Worm (Caenorhabditis elegans) whole organism, L3 larva: ENCODE results near the gene C18H9.6.

Experiments
- R02D3.7 ChIP-seq: fragments of 150-350 bp; optimal IDR thresholded peaks from 2 replicates; lab custom pipeline; 2014; ENCODE audit warnings: missing biosample characterization, missing genetic modification characterization
- ZK546.5 ChIP-seq: sonication (generic microtip); optimal IDR thresholded peaks from 2 replicates; lab custom pipeline; 2017; ENCODE audit warnings: missing biosample characterization, missing genetic modification characterization
- aly-2 ChIP-seq: fragments of 150-350 bp; optimal IDR thresholded peaks from 2 replicates; lab custom pipeline; 2014; ENCODE audit warnings: missing biosample characterization, missing genetic modification characterization
- ama-1 ChIP-seq: fragments of 150-350 bp; optimal IDR thresholded peaks from 2 replicates; lab custom pipeline; 2018
- ceh-16 ChIP-seq: sonication (generic microtip); optimal IDR thresholded peaks from 2 replicates; lab custom pipeline; 2017; ENCODE audit warnings: missing biosample characterization, missing genetic modification characterization
- ceh-28 ChIP-seq: fragments of 150-350 bp; optimal IDR thresholded peaks from 2 replicates; lab custom pipeline; 2014; ENCODE audit warnings: missing biosample characterization, missing genetic modification reagents, missing genetic modification characterization
- ceh-82 ChIP-seq: fragments of 150-350 bp; optimal IDR thresholded peaks from 2 replicates; lab custom pipeline; 2014; ENCODE audit warnings: missing biosample characterization, missing genetic modification characterization
- daf-12 ChIP-seq: fragments of 150-350 bp; optimal IDR thresholded peaks from 2 replicates; lab custom pipeline; 2014; ENCODE audit warnings: missing biosample characterization, missing genetic modification reagents, missing genetic modification characterization
- egl-5 ChIP-seq: fragments of 150-350 bp; optimal IDR thresholded peaks from 2 replicates; lab custom pipeline; 2017; ENCODE audit warnings: missing biosample characterization, missing genetic modification reagents, missing genetic modification characterization, inconsistent platforms
- elt-1 ChIP-seq: fragments of 150-350 bp; optimal IDR thresholded peaks from 2 replicates; lab custom pipeline; 2014; ENCODE audit warnings: missing biosample characterization, missing genetic modification characterization
- elt-3 ChIP-seq, 3 experiments: fragments of 150-350 bp in 1 of 3; sonication (generic microtip) in 2 of 3; optimal IDR thresholded peaks; 2 replicates in 2 of 3; 4 replicates in 1 of 3; lab custom pipeline; 2014 to 2017; ENCODE audit warnings: missing biosample characterization in 3 of 3, missing genetic modification characterization in 3 of 3
- eor-1 ChIP-seq, 2 experiments: fragments of 150-350 bp; optimal IDR thresholded peaks; 2 replicates each; lab custom pipeline; 2014 to 2018; ENCODE audit warnings: missing biosample characterization in 2 of 2, missing genetic modification characterization in 2 of 2
- fkh-10 ChIP-seq: sonication (generic microtip); optimal IDR thresholded peaks from 2 replicates; lab custom pipeline; 2017; ENCODE audit warnings: missing biosample characterization, missing genetic modification reagents, missing genetic modification characterization
- fkh-2 ChIP-seq: fragments of 150-350 bp; optimal IDR thresholded peaks from 2 replicates; lab custom pipeline; 2014; ENCODE audit warnings: missing biosample characterization, missing genetic modification reagents, missing genetic modification characterization
- fos-1 ChIP-seq: fragments of 150-350 bp; optimal IDR thresholded peaks from 2 replicates; lab custom pipeline; 2014; ENCODE audit warnings: missing biosample characterization, missing genetic modification characterization
- hmg-11 ChIP-seq: sonication (generic microtip); optimal IDR thresholded peaks from 2 replicates; lab custom pipeline; 2016; ENCODE audit warnings: missing genetic modification characterization, missing compliant biosample characterization
- jun-1 ChIP-seq: fragments of 150-350 bp; optimal IDR thresholded peaks from 2 replicates; lab custom pipeline; 2014; ENCODE audit warnings: missing biosample characterization, missing genetic modification reagents, missing genetic modification characterization
- lin-15B ChIP-seq: fragments of 150-350 bp; optimal IDR thresholded peaks from 2 replicates; lab custom pipeline; 2014; ENCODE audit warnings: missing biosample characterization, missing genetic modification characterization
- lin-39 ChIP-seq: fragments of 150-350 bp; optimal IDR thresholded peaks from 2 replicates; lab custom pipeline; 2018; ENCODE audit warnings: missing biosample characterization, missing genetic modification reagents, missing genetic modification characterization
- lsy-12 ChIP-seq: sonication (generic microtip); optimal IDR thresholded peaks from 2 replicates; lab custom pipeline; 2016; ENCODE audit warnings: mild to moderate bottlenecking, missing genetic modification characterization, missing compliant biosample characterization
- mdl-1 ChIP-seq: fragments of 150-350 bp; optimal IDR thresholded peaks from 2 replicates; lab custom pipeline; 2014; ENCODE audit warnings: missing biosample characterization, missing genetic modification characterization
- mml-1 ChIP-seq: fragments of 150-350 bp; sonication (generic microtip); optimal IDR thresholded peaks from 3 replicates; lab custom pipeline; 2014; ENCODE audit warnings: missing biosample characterization, missing genetic modification characterization
- nfya-1 ChIP-seq: sonication (generic microtip); optimal IDR thresholded peaks from 2 replicates; lab custom pipeline; 2017; ENCODE audit warnings: missing genetic modification characterization, mild to moderate bottlenecking, missing compliant biosample characterization, antibody characterized with exemption, moderate library complexity; ENCODE audit not compliant: insufficient read depth
- nhr-11 ChIP-seq: fragments of 150-350 bp; optimal IDR thresholded peaks from 2 replicates; lab custom pipeline; 2014; ENCODE audit warnings: missing biosample characterization, missing genetic modification characterization
- nhr-237 ChIP-seq: fragments of 150-350 bp; optimal IDR thresholded peaks from 2 replicates; lab custom pipeline; 2014; ENCODE audit warnings: missing biosample characterization, missing genetic modification characterization
- nhr-25 ChIP-seq: sonication (generic microtip); optimal IDR thresholded peaks from 2 replicates; lab custom pipeline; 2017; ENCODE audit warnings: missing biosample characterization, missing genetic modification characterization
- nhr-28 ChIP-seq: fragments of 150-350 bp; optimal IDR thresholded peaks from 2 replicates; lab custom pipeline; 2014; ENCODE audit warnings: missing biosample characterization, missing genetic modification characterization
- nhr-43 ChIP-seq: sonication (generic microtip); optimal IDR thresholded peaks from 2 replicates; lab custom pipeline; 2016; ENCODE audit warnings: mild to moderate bottlenecking, missing genetic modification characterization, missing compliant biosample characterization; ENCODE audit not compliant: poor library complexity, severe bottlenecking
- nhr-67 ChIP-seq: fragments of 150-350 bp; optimal IDR thresholded peaks from 2 replicates; lab custom pipeline; 2014; ENCODE audit warnings: missing biosample characterization, missing genetic modification characterization
- nhr-77 ChIP-seq: fragments of 150-350 bp; optimal IDR thresholded peaks from 2 replicates; lab custom pipeline; 2014; ENCODE audit warnings: missing biosample characterization, missing genetic modification characterization
- pha-4 ChIP-seq: fragments of 150-350 bp; optimal IDR thresholded peaks from 2 replicates; lab custom pipeline; 2014; ENCODE audit warnings: missing biosample characterization, missing genetic modification reagents, missing genetic modification characterization
- pqm-1 ChIP-seq: fragments of 150-350 bp; optimal IDR thresholded peaks from 2 replicates; lab custom pipeline; 2017; ENCODE audit warnings: missing biosample characterization, missing genetic modification characterization, inconsistent platforms
- sea-2 ChIP-seq: fragments of 150-350 bp; sonication (generic microtip); optimal IDR thresholded peaks from 4 replicates; lab custom pipeline; 2014; ENCODE audit warnings: missing biosample characterization, missing genetic modification reagents, missing genetic modification characterization
- skn-1 ChIP-seq: fragments of 150-350 bp; optimal IDR thresholded peaks from 2 replicates; lab custom pipeline; 2014; ENCODE audit warnings: missing biosample characterization, missing genetic modification characterization
- snpc-4 ChIP-seq: fragments of 150-350 bp; optimal IDR thresholded peaks from 2 replicates; lab custom pipeline; 2014; ENCODE audit warnings: missing biosample characterization, missing genetic modification characterization
- tbx-2 ChIP-seq: sonication (generic microtip); optimal IDR thresholded peaks from 2 replicates; lab custom pipeline; 2016; ENCODE audit warnings: mild to moderate bottlenecking, missing genetic modification characterization, missing compliant biosample characterization
- zag-1 ChIP-seq: fragments of 150-350 bp; optimal IDR thresholded peaks from 2 replicates; lab custom pipeline; 2014; ENCODE audit warnings: missing biosample characterization, missing genetic modification characterization
- ztf-11 ChIP-seq: fragments of 150-350 bp; optimal IDR thresholded peaks from 2 replicates; lab custom pipeline; 2014; ENCODE audit warnings: missing biosample characterization, missing genetic modification characterization
- ztf-4 ChIP-seq: fragments of 150-350 bp; optimal IDR thresholded peaks from 2 replicates; lab custom pipeline; 2014; ENCODE audit warnings: missing biosample characterization, missing genetic modification characterization

Gene C18H9.6

DNA sequence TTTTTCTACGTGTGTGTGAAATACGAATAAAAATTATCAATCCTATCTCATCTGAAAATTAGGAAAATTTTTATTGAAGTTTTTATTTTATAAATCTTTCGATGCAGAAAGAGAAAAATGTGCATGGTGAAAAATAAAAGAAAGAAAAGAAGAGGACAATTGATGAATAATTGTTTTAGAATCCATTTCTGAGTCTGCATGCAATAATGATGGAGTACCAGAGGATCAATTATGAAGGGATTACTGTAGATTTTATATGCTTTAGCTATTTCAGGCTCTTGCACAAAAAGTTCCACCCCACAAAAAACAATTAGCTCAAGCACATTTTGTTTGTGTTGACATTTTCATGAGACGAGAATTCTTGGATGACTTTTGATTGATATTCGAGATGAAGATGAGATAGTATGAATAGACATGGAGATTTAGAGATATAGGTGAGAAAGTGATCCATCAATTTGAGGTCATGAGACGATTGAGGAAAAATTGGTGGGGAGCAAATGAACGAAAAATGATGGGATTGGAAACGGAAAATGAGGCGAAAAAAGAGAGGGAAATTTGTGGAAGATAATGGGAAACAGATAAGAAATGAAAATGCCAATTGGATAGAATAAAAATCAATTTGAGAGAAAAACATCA, 4.3 kb upstream of the C18H9.6 start, which contains the start of gene rpy-1:
TSS of gene rpy-1 (minus strand) at position 51 of the 636 bp plus-strand sequence.
- TF ChIP-seq tbx-2 (tag; lab: Kevin White, UChicago) (no peak), egl-5 (tag; lab: Kevin White, UChicago) (peak; percentile 32), lin-39 (tag; lab: Kevin White, UChicago) (peak; percentile 46), skn-1 (no peak), nfya-1 (peak; percentile 0)

DNA sequence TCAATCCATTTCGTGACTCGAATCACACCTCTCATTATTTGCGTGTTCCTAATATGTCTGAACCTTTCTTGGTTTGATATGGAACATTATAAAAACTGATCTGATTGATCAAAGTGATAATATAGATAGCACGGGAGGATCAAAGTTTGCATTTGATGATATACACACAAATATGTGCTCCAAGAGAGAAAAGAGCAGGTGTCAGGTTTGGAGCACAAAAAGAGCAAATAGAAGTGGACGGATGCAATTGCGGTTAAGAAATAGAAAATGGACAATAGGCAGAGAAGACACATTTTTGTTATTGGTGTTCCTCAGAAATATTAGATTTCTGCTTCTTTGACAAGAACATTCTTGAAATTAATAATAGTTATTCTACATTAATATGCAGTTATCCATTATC, 2.6 kb downstream of the C18H9.6 start, which contains the start of gene C18H9.1:
TSS of gene C18H9.1 (plus strand) at position 301 of the 400 bp plus-strand sequence.
- TF ChIP-seq fkh-2 (tag; lab: Kevin White, UChicago) (no peak), elt-3 (tag; optimal IDR thresholded peaks at IDR 0.05; lab: Kevin White, UChicago) (no peak), nhr-25 (tag; lab: Kevin White, UChicago) (no peak), lsy-12 (no peak), nhr-28 (tag; lab: Kevin White, UChicago) (no peak), mdl-1 (tag; lab: Kevin White, UChicago) (no peak), nhr-237 (tag; lab: Kevin White, UChicago) (no peak), nhr-11 (tag; lab: Kevin White, UChicago) (no peak), R02D3.7 (tag; lab: Kevin White, UChicago) (no peak), snpc-4 (no peak), sea-2 (no peak), ceh-28 (tag; lab: Kevin White, UChicago) (no peak)

DNA sequence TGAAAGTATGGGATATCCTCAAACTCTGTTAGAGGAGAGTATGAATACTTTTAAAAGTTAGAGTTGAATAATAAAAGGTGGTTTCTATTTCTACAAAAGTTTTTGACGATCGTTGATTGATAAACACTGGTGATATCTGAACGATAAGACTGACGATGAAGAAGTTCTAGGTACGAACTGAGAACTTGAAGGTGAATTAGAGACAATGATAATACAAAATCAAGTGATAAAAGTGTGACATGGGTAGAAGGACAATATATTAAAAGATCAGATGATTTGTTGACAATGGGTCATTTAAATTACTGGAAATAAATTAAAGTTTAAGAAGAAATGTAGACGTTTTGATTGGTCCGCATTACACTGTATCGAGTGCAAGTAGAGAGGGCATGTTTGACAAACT, 6.0 kb downstream of the C18H9.6 start, which contains the start of gene C18H9.5:
TSS of gene C18H9.5 (minus strand) at position 179 of the 400 bp plus-strand sequence.
- no peak for TF ChIP-seq jun-1
- TF ChIP-seq hmg-11: no peak
- no peak for TF ChIP-seq lin-39 (tag; lab: Kevin White, UChicago)
- no peak for TF ChIP-seq nhr-237 (tag; lab: Kevin White, UChicago)
- no peak for TF ChIP-seq ceh-16 (tag; lab: Kevin White, UChicago)
- TF ChIP-seq daf-12 (tag; lab: Kevin White, UChicago): no peak
- TF ChIP-seq lin-15B (tag; lab: Kevin White, UChicago): no peak
- TF ChIP-seq ztf-11: no peak
- no peak for TF ChIP-seq ceh-82 (tag; lab: Kevin White, UChicago)
- no peak for TF ChIP-seq nfya-1
- no peak for TF ChIP-seq nhr-67
- no peak for TF ChIP-seq nhr-28 (tag; lab: Kevin White, UChicago)
- TF ChIP-seq pha-4 (tag; lab: Kevin White, UChicago): no peak
- TF ChIP-seq ama-1 (lab: Kevin White, UChicago): no peak

DNA sequence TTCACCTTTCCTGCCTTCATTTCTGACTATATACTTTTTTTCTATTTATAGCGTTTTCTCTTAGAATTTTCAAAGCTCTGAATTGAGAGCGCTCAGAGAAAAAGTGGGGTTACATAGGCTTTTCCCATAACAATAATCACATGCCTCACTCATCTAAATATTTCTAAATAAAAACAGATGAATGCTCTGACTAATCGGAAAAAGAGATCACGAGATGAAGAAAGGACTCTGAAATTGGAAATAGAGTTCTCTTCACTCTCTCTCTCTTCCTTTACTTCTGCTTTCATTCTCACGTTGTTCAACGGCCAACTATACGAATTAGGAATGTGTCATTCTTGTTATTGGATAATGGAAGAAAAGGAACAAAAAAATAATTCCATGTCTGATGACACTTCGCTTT, 12.3 kb downstream of the C18H9.6 start:
- TF ChIP-seq lin-15B (tag; lab: Kevin White, UChicago): no peak
- TF ChIP-seq nhr-11 (tag; lab: Kevin White, UChicago): peak; percentile 63

DNA sequence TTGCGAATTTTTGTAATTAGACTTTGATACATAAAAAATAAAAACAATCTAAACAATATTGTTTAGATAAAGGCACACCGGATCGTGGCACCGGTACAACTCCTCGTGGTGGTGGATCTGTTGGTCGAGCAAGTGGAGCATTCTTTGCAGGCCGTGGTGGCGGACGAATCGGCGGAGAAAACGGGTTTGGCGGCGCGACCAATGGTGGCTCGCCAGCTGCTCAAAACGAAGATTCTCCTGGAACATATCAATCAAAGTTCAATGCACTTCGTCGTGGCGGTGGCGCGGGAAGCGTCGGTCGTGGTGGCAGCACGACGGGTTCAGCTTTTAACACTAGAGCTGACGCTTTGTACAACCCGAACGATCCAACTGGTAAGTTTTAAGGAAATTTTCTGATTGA, 15.5 kb downstream of the C18H9.6 start:
- TF ChIP-seq fkh-10 (GFP tag; lab: Kevin White, UChicago): no peak
- no peak for TF ChIP-seq nhr-43
- TF ChIP-seq ama-1 (lab: Kevin White, UChicago): no peak
- no peak for TF ChIP-seq ceh-28 (tag; lab: Kevin White, UChicago)
- no peak for TF ChIP-seq mdl-1 (tag; lab: Kevin White, UChicago)
- TF ChIP-seq nhr-77 (tag; lab: Kevin White, UChicago): no peak

DNA sequence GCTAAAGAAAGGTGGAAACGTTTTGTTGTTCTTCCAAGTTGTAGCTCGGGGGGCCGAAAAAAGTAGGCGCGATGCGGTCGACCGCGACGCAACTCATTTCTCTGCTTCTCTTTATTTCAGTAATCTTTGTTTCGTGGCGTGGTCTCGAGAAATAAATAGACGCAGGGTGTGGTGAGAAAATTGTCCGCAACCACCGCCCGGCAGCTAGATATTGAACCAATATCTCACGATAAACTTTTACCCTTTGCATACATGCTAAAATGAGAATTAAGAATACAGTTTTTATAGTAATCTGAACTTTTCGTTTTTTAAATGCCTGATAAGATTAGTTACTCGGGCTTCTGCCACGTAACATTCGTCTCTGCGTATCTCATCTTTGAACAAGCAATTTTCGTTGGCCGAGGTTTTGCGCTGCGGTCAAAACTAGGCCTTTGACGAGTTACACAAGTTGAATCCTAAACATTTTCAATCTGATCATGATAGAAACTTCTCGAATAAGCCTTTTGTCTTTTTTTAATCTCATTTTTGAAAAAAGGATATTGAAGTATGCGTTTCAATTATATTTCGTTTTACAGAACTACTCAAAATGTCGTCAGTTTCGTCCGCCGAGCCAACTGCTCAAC, 17.7 kb downstream of the C18H9.6 start, which contains the start of gene gyf-1:
TSS of gene gyf-1 (plus strand) at position 573 of the 623 bp plus-strand sequence.
- TF ChIP-seq nfya-1 (peak; percentile 63), nhr-28 (tag; lab: Kevin White, UChicago) (no peak), elt-1 (no peak), ceh-82 (tag; lab: Kevin White, UChicago) (no peak), fos-1 (tag; lab: Kevin White, UChicago) (no peak), pqm-1 (tag; lab: Kevin White, UChicago) (peak; percentile 20), lsy-12 (no peak), tbx-2 (tag; lab: Kevin White, UChicago) (no peak), elt-3 (tag; optimal IDR thresholded peaks at IDR 0.05; lab: Kevin White, UChicago) (no peak), sea-2 (no peak), ceh-16 (tag; lab: Kevin White, UChicago) (no peak), egl-5 (tag; lab: Kevin White, UChicago) (peak; percentile 31), mml-1 (no peak), eor-1 (tag; optimal IDR thresholded peaks at IDR 0.05; lab: Kevin White, UChicago) (no peak), zag-1 (tag; lab: Kevin White, UChicago) (no peak), fkh-10 (GFP tag; lab: Kevin White, UChicago) (no peak), nhr-25 (tag; lab: Kevin White, UChicago) (no peak), snpc-4 (peak; percentile 61), ZK546.5 (tag; lab: Kevin White, UChicago) (no peak), nhr-11 (tag; lab: Kevin White, UChicago) (no peak), aly-2 (tag; lab: Kevin White, UChicago) (no peak), ceh-28 (tag; lab: Kevin White, UChicago) (no peak), jun-1 (no peak), ztf-4 (no peak), nhr-77 (tag; lab: Kevin White, UChicago) (no peak), nhr-237 (tag; lab: Kevin White, UChicago) (no peak)
